Fruit fly (Drosophila melanogaster): ENCODE results near the gene CG13887.

Gene CG13887

DNA sequence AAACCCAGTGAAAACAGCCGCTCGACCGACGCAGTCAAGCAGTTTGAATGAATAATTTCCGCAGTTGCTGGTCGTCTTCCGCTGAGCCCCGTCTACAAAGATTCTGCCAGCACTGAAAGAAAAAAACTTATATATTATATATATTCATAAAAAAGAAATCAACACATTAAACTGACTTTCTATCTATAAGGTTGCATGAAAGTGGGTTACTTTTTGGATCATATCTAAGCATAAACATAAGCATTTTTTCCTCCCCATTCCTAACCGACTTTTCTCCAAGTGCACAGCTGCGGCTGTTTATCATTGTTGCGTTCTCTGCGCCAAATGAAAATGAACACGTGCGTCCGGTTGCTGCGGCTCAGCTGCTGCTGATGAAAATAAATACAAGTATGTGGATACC, 17.3 kb upstream of the CG13887 start (continued):
- TF ChIP-seq Dip3 (GFP tag; optimal IDR thresholded peaks at IDR 0.05) (no peak), sd (tag; optimal IDR thresholded peaks at IDR 0.05) (peak; percentile 5), p53 (GFP tag; optimal IDR thresholded peaks at IDR 0.05) (no peak), pan (optimal IDR thresholded peaks at IDR 0.05) (no peak), pan (GFP tag; optimal IDR thresholded peaks at IDR 0.05 in 1 of 2, IDR thresholded peaks at IDR 0.05 in 1 of 2) (peak in 1 of 2 experiments; percentile 80), lmd (GFP tag; IDR thresholded peaks at IDR 0.05) (peak; percentile 80), CG9876 (GFP tag; optimal IDR thresholded peaks at IDR 0.05) (no peak), chn (GFP tag; optimal IDR thresholded peaks at IDR 0.05) (no peak), CG4360 (GFP tag; IDR thresholded peaks at IDR 0.05) (0 out of 2 replicates have a peak, but pooled peaks have one; percentile 24), sc (optimal IDR thresholded peaks at IDR 0.05) (no peak), sc (GFP tag; optimal IDR thresholded peaks at IDR 0.05) (peak; percentile 56), CG4854 (GFP tag; optimal IDR thresholded peaks at IDR 0.05) (peak; percentile 2), Kr (GFP tag; optimal IDR thresholded peaks at IDR 0.05) (no peak), luna (GFP tag; optimal IDR thresholded peaks at IDR 0.05) (no peak), D (optimal IDR thresholded peaks at IDR 0.05) (no peak), D (GFP tag; optimal IDR thresholded peaks at IDR 0.05) (peak; percentile 53), CG2678 (tag; optimal IDR thresholded peaks at IDR 0.05) (peak; percentile 81), Gug (GFP tag; IDR thresholded peaks at IDR 0.05) (peak; percentile 19; the same call in 1 of the 4 replicates), HLHmδ (GFP tag; optimal IDR thresholded peaks at IDR 0.05) (no peak), Hey (tag; optimal IDR thresholded peaks at IDR 0.05) (no peak), rib (GFP tag; IDR thresholded peaks at IDR 0.05) (0 out of 2 replicates have a peak, but pooled peaks have one; percentile 20), stc (GFP tag; IDR thresholded peaks at IDR 0.05) (peak; percentile 78), CG12236 (GFP tag; optimal IDR thresholded peaks at IDR 0.05) (no peak), CG5953 (GFP tag; IDR thresholded peaks at IDR 0.05) (peak; percentile 74), CG12659 (GFP tag; optimal IDR thresholded peaks at IDR 0.05) (peak; percentile 58), CG6272 (GFP tag; IDR thresholded peaks at IDR 0.05) (peak; percentile 35; the same call in 1 of the 2 replicates), bowl (GFP tag; IDR thresholded peaks at IDR 0.05) (no peak), HLH4C (GFP tag; IDR thresholded peaks at IDR 0.05; ENCODE audit: partially characterized antibody) (no peak), corto (GFP tag; optimal IDR thresholded peaks at IDR 0.05) (no peak), CG2875 (GFP tag; optimal IDR thresholded peaks at IDR 0.05) (peak; percentile 75), Poxn (GFP tag; IDR thresholded peaks at IDR 0.05) (no peak), H15 (GFP tag; IDR thresholded peaks at IDR 0.05) (peak; percentile 80), ken (GFP tag; IDR thresholded peaks at IDR 0.05) (peak; percentile 72), E2f1 (GFP tag; IDR thresholded peaks at IDR 0.05) (peak; percentile 83), Rx (GFP tag; IDR thresholded peaks at IDR 0.05) (peak; percentile 63), CG11504 (tag; optimal IDR thresholded peaks at IDR 0.05) (peak; percentile 88), Hmx (GFP tag; optimal IDR thresholded peaks at IDR 0.05) (no peak), ara (GFP tag; IDR thresholded peaks at IDR 0.05) (peak; percentile 81), CG18764 (GFP tag; optimal IDR thresholded peaks at IDR 0.05) (peak; percentile 46), H2.0 (GFP tag; IDR thresholded peaks at IDR 0.05) (peak; percentile 71; the same call in 1 of the 2 replicates), CG12744 (GFP tag; optimal IDR thresholded peaks at IDR 0.05) (no peak)

DNA sequence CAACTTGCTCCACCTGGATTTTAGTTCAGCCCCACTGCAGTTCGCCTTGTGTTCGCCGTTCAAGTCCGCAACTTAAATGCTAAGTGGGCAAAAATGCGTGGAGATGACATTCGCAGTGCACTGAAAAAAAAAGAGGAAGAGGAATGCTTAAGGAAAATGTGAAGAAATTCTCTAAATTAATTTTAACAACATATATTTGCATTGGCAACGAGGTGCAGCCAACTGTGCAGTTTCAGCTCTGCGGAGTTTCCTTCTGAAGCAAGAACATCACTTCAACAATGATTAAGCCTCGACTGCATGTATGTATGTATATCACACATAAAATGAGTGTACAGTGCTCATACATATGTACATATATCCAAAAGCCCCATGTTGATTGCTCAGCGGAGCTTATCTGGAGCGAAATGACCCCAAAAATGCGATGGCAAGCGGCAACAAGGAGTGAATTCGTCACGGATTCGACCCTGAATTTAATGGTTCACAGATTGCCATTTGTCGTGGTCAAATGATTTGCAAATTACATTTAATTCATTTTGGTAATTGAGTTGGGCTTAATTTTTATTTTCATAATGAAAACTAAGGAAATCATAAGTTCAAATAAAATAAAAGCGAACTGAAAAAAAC, 16.6 kb upstream of the CG13887 start:
- no peak for TF ChIP-seq Dip3 (GFP tag; optimal IDR thresholded peaks at IDR 0.05)
- no peak for TF ChIP-seq CG12155 (GFP tag; optimal IDR thresholded peaks at IDR 0.05)
- no peak for TF ChIP-seq Adf1 (GFP tag; IDR thresholded peaks at IDR 0.05)
- no peak for TF ChIP-seq CG11504 (tag; optimal IDR thresholded peaks at IDR 0.05)
- TF ChIP-seq CG16779 (GFP tag; IDR thresholded peaks at IDR 0.05): no peak
- TF ChIP-seq GATAe (GFP tag; conservative IDR thresholded peaks at IDR 0.05): no peak
- TF ChIP-seq org-1 (GFP tag; optimal IDR thresholded peaks at IDR 0.05): no peak
- TF ChIP-seq CG6813 (GFP tag; optimal IDR thresholded peaks at IDR 0.05): no peak
- TF ChIP-seq cad (GFP tag; optimal IDR thresholded peaks at IDR 0.05): no peak
- 0 out of 3 replicates have a peak, but pooled peaks have one; percentile 12 for TF ChIP-seq CG11093 (GFP tag; IDR thresholded peaks at IDR 0.05)
- TF ChIP-seq jing (GFP tag; optimal IDR thresholded peaks at IDR 0.05): no peak
- no peak for TF ChIP-seq Eip74EF (GFP tag; optimal IDR thresholded peaks at IDR 0.05)
- no peak for TF ChIP-seq tll (GFP tag; optimal IDR thresholded peaks at IDR 0.05)
- TF ChIP-seq psq (GFP tag; optimal IDR thresholded peaks at IDR 0.05): no peak
- TF ChIP-seq p53 (GFP tag; optimal IDR thresholded peaks at IDR 0.05): no peak
